Worm (Caenorhabditis elegans) whole organism, young adult: ENCODE measurements around the gene W04H10.5.
"Not testable (repeated sequence)": the region's sequence is repeated elsewhere in the genome, so short reads cannot be mapped to it uniquely, and the experiment has no call there.

Source experiments
- B0019.2 ChIP-seq: fragments of 200-800 bp; sonication (Bioruptor generic); conservative IDR thresholded peaks from 2 replicates; pipeline ENCODE4 v1.3.6; 2022; ENCODE audit warnings: missing genetic modification reagents, missing genetic modification characterization, missing compliant biosample characterization
- B0261.1 ChIP-seq: sonication (generic microtip); optimal IDR thresholded peaks from 2 replicates; lab custom pipeline; 2016; ENCODE audit warnings: mild to moderate bottlenecking, missing genetic modification characterization, moderate library complexity, missing compliant biosample characterization
- F22D6.2 ChIP-seq: sonication (generic microtip); optimal IDR thresholded peaks from 2 replicates; lab custom pipeline; 2016; ENCODE audit warnings: mild to moderate bottlenecking, missing genetic modification characterization, missing compliant biosample characterization
- F23B12.7 ChIP-seq: sonication (generic microtip); optimal IDR thresholded peaks from 2 replicates; lab custom pipeline; 2017; ENCODE audit warnings: missing genetic modification characterization, mild to moderate bottlenecking, missing compliant biosample characterization, antibody characterized with exemption, moderate library complexity; ENCODE audit not compliant: insufficient read depth
- F57A8.1 ChIP-seq: fragments of 200-800 bp; sonication (Bioruptor generic); optimal IDR thresholded peaks from 2 replicates; lab custom pipeline; 2018; ENCODE audit warnings: mild to moderate bottlenecking, missing genetic modification characterization, moderate library complexity, missing compliant biosample characterization
- F57C9.4 ChIP-seq: sonication (generic microtip); optimal IDR thresholded peaks from 2 replicates; lab custom pipeline; 2017; ENCODE audit warnings: mild to moderate bottlenecking, missing genetic modification characterization, missing compliant biosample characterization
- Y67H2A.10 ChIP-seq: fragments of 200-800 bp; sonication (Bioruptor generic); conservative IDR thresholded peaks from 2 replicates; pipeline ENCODE4 v1.3.6; 2022; ENCODE audit warnings: missing genetic modification reagents, missing genetic modification characterization, missing compliant biosample characterization
- ama-1 ChIP-seq, 3 experiments: fragments of 150-350 bp in 1 of 3; sonication (generic microtip) in 2 of 3; optimal IDR thresholded peaks; 2 replicates each; lab custom pipeline; 2014 to 2018; ENCODE audit warnings: missing biosample characterization in 2 of 3, missing genetic modification characterization in 2 of 3, missing genetic modification reagents in 2 of 3
- attf-5 ChIP-seq: fragments of 200-800 bp; sonication (Bioruptor generic); optimal IDR thresholded peaks from 2 replicates; lab custom pipeline; 2018; ENCODE audit warnings: mild to moderate bottlenecking, missing genetic modification characterization, missing compliant biosample characterization
- ccch-3 ChIP-seq: fragments of 200-800 bp; sonication (Bioruptor generic); optimal IDR thresholded peaks from 2 replicates; lab custom pipeline; 2018; ENCODE audit warnings: mild to moderate bottlenecking, missing genetic modification characterization, missing compliant biosample characterization
- dpff-1 ChIP-seq: sonication (generic microtip); optimal IDR thresholded peaks from 2 replicates; lab custom pipeline; 2017; ENCODE audit warnings: mild to moderate bottlenecking, missing genetic modification characterization, missing compliant biosample characterization
- egl-44 ChIP-seq: fragments of 200-800 bp; sonication (Bioruptor generic); IDR thresholded peaks from 2 replicates; pipeline ENCODE4 v1.3.6; 2022; ENCODE audit warnings: missing genetic modification reagents, missing genetic modification characterization, missing compliant biosample characterization
- ekl-4 ChIP-seq: fragments of 200-800 bp; sonication (Bioruptor generic); IDR thresholded peaks from 2 replicates; pipeline ENCODE4 v1.3.6; 2022; ENCODE audit warnings: missing genetic modification reagents, missing genetic modification characterization, missing compliant biosample characterization
- hlh-12 ChIP-seq: sonication (generic microtip); optimal IDR thresholded peaks from 2 replicates; lab custom pipeline; 2016; ENCODE audit warnings: missing genetic modification characterization, missing compliant biosample characterization
- hlh-26 ChIP-seq: fragments of 200-800 bp; sonication (Bioruptor generic); conservative IDR thresholded peaks from 2 replicates; pipeline ENCODE4 v1.3.6; 2022; ENCODE audit warnings: missing genetic modification reagents, missing genetic modification characterization, missing compliant biosample characterization
- hmg-1.2 ChIP-seq: fragments of 200-800 bp; sonication (Bioruptor generic); IDR thresholded peaks from 2 replicates; pipeline ENCODE4 v1.3.6; 2022; ENCODE audit warnings: missing genetic modification reagents, missing genetic modification characterization, missing compliant biosample characterization
- hsf-1 ChIP-seq: fragments of 200-800 bp; sonication (Bioruptor generic); IDR thresholded peaks from 2 replicates; pipeline ENCODE4 v1.3.6; 2022; ENCODE audit warnings: missing genetic modification reagents, missing genetic modification characterization, missing compliant biosample characterization
- let-526 ChIP-seq: fragments of 200-800 bp; sonication (Bioruptor generic); IDR thresholded peaks from 2 replicates; pipeline ENCODE4 v1.3.6; 2022; ENCODE audit warnings: missing genetic modification reagents, missing genetic modification characterization, missing compliant biosample characterization
- lir-1 ChIP-seq: fragments of 200-800 bp; sonication (Bioruptor generic); conservative IDR thresholded peaks from 2 replicates; pipeline ENCODE4 v1.3.6; 2022; ENCODE audit warnings: missing genetic modification reagents, missing genetic modification characterization, missing compliant biosample characterization
- lsy-27 ChIP-seq: sonication (generic microtip); optimal IDR thresholded peaks from 2 replicates; lab custom pipeline; 2017; ENCODE audit warnings: missing genetic modification characterization, mild to moderate bottlenecking, missing compliant biosample characterization, antibody characterized with exemption, missing genotype, borderline replicate concordance; ENCODE audit not compliant: insufficient read depth
- madf-10 ChIP-seq: sonication (generic microtip); optimal IDR thresholded peaks from 2 replicates; lab custom pipeline; 2016; ENCODE audit warnings: mild to moderate bottlenecking, missing genetic modification characterization, missing compliant biosample characterization
- madf-3 ChIP-seq: fragments of 200-800 bp; sonication (Bioruptor generic); IDR thresholded peaks from 2 replicates; pipeline ENCODE4 v1.3.6; 2022; ENCODE audit warnings: missing genetic modification reagents, missing genetic modification characterization, missing compliant biosample characterization
- madf-6 ChIP-seq: fragments of 200-800 bp; sonication (Bioruptor generic); IDR thresholded peaks from 2 replicates; pipeline ENCODE4 v1.3.6; 2022; ENCODE audit warnings: missing genetic modification reagents, missing genetic modification characterization, missing compliant biosample characterization
- nfyb-1 ChIP-seq: fragments of 200-800 bp; sonication (Bioruptor generic); IDR thresholded peaks from 2 replicates; pipeline ENCODE4 v1.3.6; 2022; ENCODE audit warnings: missing genetic modification reagents, missing genetic modification characterization, missing compliant biosample characterization
- nhr-90 ChIP-seq: sonication (generic microtip); optimal IDR thresholded peaks from 2 replicates; lab custom pipeline; 2016; ENCODE audit warnings: missing genotype, mild to moderate bottlenecking, missing genetic modification characterization, missing compliant biosample characterization
- rpc-1 ChIP-seq, 2 experiments: fragments of 150-350 bp in 1 of 2; sonication (generic microtip) in 1 of 2; optimal IDR thresholded peaks; 2 replicates each; lab custom pipeline; 2014 to 2018; ENCODE audit warnings: missing biosample characterization in 1 of 2, missing genetic modification characterization in 1 of 2, missing genetic modification reagents in 1 of 2, missing genotype in 1 of 2
- sptf-2 ChIP-seq: fragments of 200-800 bp; sonication (Bioruptor generic); optimal IDR thresholded peaks from 2 replicates; lab custom pipeline; 2018; ENCODE audit warnings: mild to moderate bottlenecking, missing genetic modification characterization, missing compliant biosample characterization
- unc-130 ChIP-seq: sonication (generic microtip); optimal IDR thresholded peaks from 2 replicates; lab custom pipeline; 2016; ENCODE audit warnings: missing genetic modification reagents, missing genetic modification characterization, missing compliant biosample characterization
- xnd-1 ChIP-seq: sonication (generic microtip); optimal IDR thresholded peaks from 2 replicates; lab custom pipeline; 2016; ENCODE audit warnings: missing genotype, missing genetic modification reagents, missing genetic modification characterization, missing compliant biosample characterization
- ztf-18 ChIP-seq: sonication (generic microtip); optimal IDR thresholded peaks from 2 replicates; lab custom pipeline; 2016; ENCODE audit warnings: missing genotype, mild to moderate bottlenecking, missing genetic modification characterization, missing compliant biosample characterization
- ztf-22 ChIP-seq: fragments of 200-800 bp; sonication (Bioruptor generic); optimal IDR thresholded peaks from 2 replicates; lab custom pipeline; 2018; ENCODE audit warnings: mild to moderate bottlenecking, missing genetic modification characterization, moderate library complexity, missing compliant biosample characterization
- ztf-6 ChIP-seq: fragments of 200-800 bp; sonication (Bioruptor generic); IDR thresholded peaks from 2 replicates; pipeline ENCODE4 v1.3.6; 2022; ENCODE audit warnings: missing genetic modification reagents, missing genetic modification characterization, missing compliant biosample characterization

The W04H10.5 gene

ce11 chrII:608341-608740, 2.2 kb downstream of the W04H10.5 start, which contains the start of gene W04H10.6:
Gene W04H10.6 (minus strand): TSS chrII:608441.
- no peak for TF ChIP-seq unc-130 (GFP tag; lab: Kevin White, UChicago)
- no peak for TF ChIP-seq let-526 (GFP tag; lab: Robert Waterston, UW)
- no peak for TF ChIP-seq B0019.2 (GFP tag; lab: Robert Waterston, UW)
- no peak for TF ChIP-seq rpc-1 (optimal IDR thresholded peaks at IDR 0.05; lab: Kevin White, UChicago)
- no peak for TF ChIP-seq rpc-1 (tag; optimal IDR thresholded peaks at IDR 0.05; lab: Kevin White, UChicago)
- no peak for TF ChIP-seq ztf-6 (GFP tag; lab: Robert Waterston, UW)
- no peak for TF ChIP-seq ama-1 (optimal IDR thresholded peaks at IDR 0.05; lab: Kevin White, UChicago)
- TF ChIP-seq ama-1 (GFP tag; optimal IDR thresholded peaks at IDR 0.05; lab: Kevin White, UChicago): no peak
- TF ChIP-seq ztf-22 (GFP tag; lab: Kevin White, UChicago): no peak
- TF ChIP-seq madf-10 (tag; lab: Kevin White, UChicago): no peak
- no peak for TF ChIP-seq nhr-90 (tag; lab: Kevin White, UChicago)
- no peak for TF ChIP-seq Y67H2A.10 (GFP tag; lab: Robert Waterston, UW)

ce11 chrII:608757-609156, 2.6 kb downstream of the W04H10.5 start, which contains the start of gene W04H10.1:
Gene W04H10.1 (plus strand): TSS chrII:609057.
- TF ChIP-seq ztf-22 (GFP tag; lab: Kevin White, UChicago) (no peak), madf-3 (GFP tag; lab: Robert Waterston, UW) (no peak), ztf-18 (tag; lab: Kevin White, UChicago) (no peak), egl-44 (no peak), hlh-12 (tag; lab: Kevin White, UChicago) (no peak), dpff-1 (tag; lab: Kevin White, UChicago) (no peak), F22D6.2 (no peak), xnd-1 (tag; lab: Kevin White, UChicago) (no peak), F23B12.7 (no peak), ccch-3 (GFP tag; lab: Kevin White, UChicago) (no peak), F57C9.4 (no peak), nfyb-1 (no peak)
- TF ChIP-seq, all 124 proteins: peak for 0

ce11 chrII:612361-612760, 6.2 kb downstream of the W04H10.5 start, which contains the start of gene clec-118:
Gene clec-118 (minus strand): TSS chrII:612461.
- not testable (repeated sequence) for TF ChIP-seq rpc-1 (optimal IDR thresholded peaks at IDR 0.05; lab: Kevin White, UChicago); rpc-1 (tag; optimal IDR thresholded peaks at IDR 0.05; lab: Kevin White, UChicago); hlh-26 (GFP tag; lab: Robert Waterston, UW); hmg-1.2 (GFP tag; lab: Robert Waterston, UW)

- no peak for TF ChIP-seq ama-1 (optimal IDR thresholded peaks at IDR 0.05; lab: Kevin White, UChicago)
- no peak for TF ChIP-seq ama-1 (GFP tag; optimal IDR thresholded peaks at IDR 0.05; lab: Kevin White, UChicago)
- no peak for TF ChIP-seq sptf-2
- TF ChIP-seq lir-1 (GFP tag; lab: Robert Waterston, UW): no peak
- TF ChIP-seq egl-44: no peak
- no peak for TF ChIP-seq madf-6 (GFP tag; lab: Robert Waterston, UW)
- TF ChIP-seq unc-130 (GFP tag; lab: Kevin White, UChicago): no peak
- TF ChIP-seq ekl-4 (GFP tag; lab: Robert Waterston, UW): no peak
- TF ChIP-seq B0261.1: no peak
- no peak for TF ChIP-seq ztf-22 (GFP tag; lab: Kevin White, UChicago)
- TF ChIP-seq lsy-27 (tag; lab: Kevin White, UChicago): no peak
- no peak for TF ChIP-seq attf-5 (GFP tag; lab: Kevin White, UChicago)
- TF ChIP-seq F57A8.1 (GFP tag; lab: Kevin White, UChicago): no peak
- no peak for TF ChIP-seq rpc-1 (optimal IDR thresholded peaks at IDR 0.05; lab: Kevin White, UChicago)
- no peak for TF ChIP-seq rpc-1 (tag; optimal IDR thresholded peaks at IDR 0.05; lab: Kevin White, UChicago)
- no peak for TF ChIP-seq hsf-1 (GFP tag; lab: Robert Waterston, UW)
Observed at ce11 chrII:614701-615100, 8.6 kb downstream of the W04H10.5 start.
